Worm (Caenorhabditis elegans) whole organism, L4 larva: ENCODE results near the gene twk-13.

Experiments used
- D1046.2 ChIP-seq: fragments of 200-800 bp; sonication (Bioruptor generic); IDR thresholded peaks from 2 replicates; pipeline ENCODE4 v1.3.6; 2022; ENCODE audit warnings: missing genetic modification characterization, missing compliant biosample characterization
- T26A8.4 ChIP-seq: fragments of 200-800 bp; sonication (Bioruptor generic); IDR thresholded peaks from 2 replicates; pipeline ENCODE4 v1.3.6; 2022; ENCODE audit warnings: missing genetic modification characterization, missing compliant biosample characterization
- aha-1 ChIP-seq: fragments of 150-350 bp; peaks from one replicate; lab custom pipeline; 2014; ENCODE audit warnings: missing biosample characterization, missing genetic modification characterization
- ceh-20 ChIP-seq: fragments of 200-800 bp; sonication (Bioruptor generic); IDR thresholded peaks from 2 replicates; pipeline ENCODE4 v1.3.6; 2022; ENCODE audit warnings: missing genetic modification reagents, missing genetic modification characterization, missing compliant biosample characterization
- ceh-44 ChIP-seq: fragments of 200-800 bp; sonication (Bioruptor generic); IDR thresholded peaks from 2 replicates; pipeline ENCODE4 v1.3.6; 2022; ENCODE audit warnings: missing genetic modification reagents, missing genetic modification characterization, missing compliant biosample characterization
- ceh-82 ChIP-seq: sonication (generic microtip); optimal IDR thresholded peaks from 2 replicates; lab custom pipeline; 2017; ENCODE audit warnings: missing biosample characterization, missing genetic modification characterization
- ces-1 ChIP-seq: fragments of 150-350 bp; sonication (generic microtip); optimal IDR thresholded peaks from 4 replicates; lab custom pipeline; 2014; ENCODE audit warnings: missing biosample characterization, missing genetic modification reagents, missing genetic modification characterization
- daf-12 ChIP-seq: fragments of 150-350 bp; optimal IDR thresholded peaks from 2 replicates; lab custom pipeline; 2014; ENCODE audit warnings: missing biosample characterization, missing genetic modification reagents, missing genetic modification characterization
- daf-16 ChIP-seq, 3 experiments: sonication (generic microtip); optimal IDR thresholded peaks; 2 replicates each; lab custom pipeline; 2016 to 2017; ENCODE audit warnings: missing genetic modification characterization in 3 of 3, missing genetic modification reagents in 3 of 3, mild to moderate bottlenecking in 2 of 3, missing compliant biosample characterization in 2 of 3, missing biosample characterization in 1 of 3, moderate library complexity in 1 of 3
- daf-19 ChIP-seq: fragments of 200-800 bp; sonication (Bioruptor generic); conservative IDR thresholded peaks from 2 replicates; pipeline ENCODE4 v1.3.6; 2022; ENCODE audit warnings: missing genetic modification characterization, missing compliant biosample characterization
- dmd-6 ChIP-seq: fragments of 200-800 bp; sonication (Bioruptor generic); IDR thresholded peaks from 2 replicates; pipeline ENCODE4 v1.3.6; 2022; ENCODE audit warnings: missing genetic modification reagents, missing genetic modification characterization, missing compliant biosample characterization
- dve-1 ChIP-seq: sonication (generic microtip); optimal IDR thresholded peaks from 2 replicates; lab custom pipeline; 2017; ENCODE audit warnings: antibody characterized with exemption, mild to moderate bottlenecking, missing genetic modification characterization, missing compliant biosample characterization; ENCODE audit not compliant: insufficient read depth
- egl-43 ChIP-seq: fragments of 200-800 bp; sonication (Bioruptor generic); IDR thresholded peaks from 2 replicates; pipeline ENCODE4 v1.3.6; 2022; ENCODE audit warnings: missing genetic modification reagents, missing genetic modification characterization, missing compliant biosample characterization
- hlh-11 ChIP-seq: fragments of 200-800 bp; sonication (Bioruptor generic); optimal IDR thresholded peaks from 2 replicates; lab custom pipeline; 2018; ENCODE audit warnings: mild to moderate bottlenecking, missing genetic modification characterization, missing compliant biosample characterization
- hlh-30 ChIP-seq: sonication (generic microtip); optimal IDR thresholded peaks from 2 replicates; lab custom pipeline; 2017; ENCODE audit warnings: antibody characterized with exemption, mild to moderate bottlenecking, missing genetic modification characterization, missing compliant biosample characterization; ENCODE audit not compliant: insufficient read depth
- hmg-1.1 ChIP-seq: fragments of 200-800 bp; sonication (Bioruptor generic); IDR thresholded peaks from 2 replicates; pipeline ENCODE4 v1.3.6; 2022; ENCODE audit warnings: missing genetic modification reagents, missing genetic modification characterization, missing compliant biosample characterization
- lin-13 ChIP-seq: fragments of 150-350 bp; optimal IDR thresholded peaks from 2 replicates; lab custom pipeline; 2014; ENCODE audit warnings: missing biosample characterization, missing genetic modification reagents, missing genetic modification characterization
- lin-15B ChIP-seq: fragments of 150-350 bp; sonication (generic microtip); optimal IDR thresholded peaks from 3 replicates; lab custom pipeline; 2014; ENCODE audit warnings: missing biosample characterization, missing genetic modification characterization
- lin-38 ChIP-seq: fragments of 200-800 bp; sonication (Bioruptor generic); IDR thresholded peaks from 2 replicates; pipeline ENCODE4 v1.3.6; 2022; ENCODE audit warnings: missing genetic modification reagents, missing genetic modification characterization, missing compliant biosample characterization
- lir-3 ChIP-seq: sonication (generic microtip); optimal IDR thresholded peaks from 2 replicates; lab custom pipeline; 2016; ENCODE audit warnings: mild to moderate bottlenecking, missing genetic modification characterization, missing compliant biosample characterization
- mdl-1 ChIP-seq, 2 experiments: fragments of 150-350 bp in 1 of 2; sonication (generic microtip) in 1 of 2; optimal IDR thresholded peaks; 2 replicates each; lab custom pipeline; 2014 to 2017; ENCODE audit warnings: missing biosample characterization in 2 of 2, missing genetic modification characterization in 2 of 2
- mdt-29 ChIP-seq: fragments of 200-800 bp; sonication (Bioruptor generic); IDR thresholded peaks from 2 replicates; pipeline ENCODE4 v1.3.6; 2022; ENCODE audit warnings: missing genetic modification reagents, missing genetic modification characterization, missing compliant biosample characterization
- mep-1 ChIP-seq: fragments of 150-350 bp; sonication (generic microtip); optimal IDR thresholded peaks from 3 replicates; lab custom pipeline; 2014; ENCODE audit warnings: missing biosample characterization, missing genetic modification characterization
- mxl-2 ChIP-seq: fragments of 200-800 bp; sonication (Bioruptor generic); conservative IDR thresholded peaks from 2 replicates; pipeline ENCODE4 v1.3.6; 2022; ENCODE audit warnings: missing genetic modification reagents, missing genetic modification characterization, missing compliant biosample characterization
- mxl-3 ChIP-seq: fragments of 200-800 bp; sonication (Bioruptor generic); optimal IDR thresholded peaks from 2 replicates; lab custom pipeline; 2018; ENCODE audit warnings: mild to moderate bottlenecking, missing genetic modification characterization, missing compliant biosample characterization
- nhr-102 ChIP-seq: sonication (generic microtip); optimal IDR thresholded peaks from 2 replicates; lab custom pipeline; 2016; ENCODE audit warnings: mild to moderate bottlenecking, missing genetic modification characterization, moderate library complexity, missing compliant biosample characterization
- nhr-25 ChIP-seq: sonication (generic microtip); optimal IDR thresholded peaks from 2 replicates; lab custom pipeline; 2017; ENCODE audit warnings: missing genetic modification characterization, mild to moderate bottlenecking, missing compliant biosample characterization, antibody characterized with exemption, moderate library complexity, borderline replicate concordance; ENCODE audit not compliant: insufficient read depth
- nhr-28 ChIP-seq: fragments of 150-350 bp; optimal IDR thresholded peaks from 2 replicates; lab custom pipeline; 2014; ENCODE audit warnings: missing biosample characterization, missing genetic modification characterization
- nhr-48 ChIP-seq: sonication (generic microtip); optimal IDR thresholded peaks from 2 replicates; lab custom pipeline; 2016; ENCODE audit warnings: mild to moderate bottlenecking, missing genetic modification characterization, missing compliant biosample characterization
- nhr-77 ChIP-seq: fragments of 150-350 bp; optimal IDR thresholded peaks from 2 replicates; lab custom pipeline; 2014; ENCODE audit warnings: missing biosample characterization, missing genetic modification characterization
- pha-4 ChIP-seq, 2 experiments: fragments of 150-350 bp in 1 of 2; fragments of 200-800 bp in 1 of 2; sonication (Bioruptor generic) in 1 of 2; IDR thresholded peaks in 1 of 2; optimal IDR thresholded peaks in 1 of 2; 2 replicates each; pipeline versions ENCODE4 v1.3.6 to Lab custom; 2014 to 2022; ENCODE audit warnings: missing genetic modification characterization in 2 of 2, missing genetic modification reagents in 2 of 2, missing biosample characterization in 1 of 2, missing compliant biosample characterization in 1 of 2
- php-3 ChIP-seq: fragments of 200-800 bp; sonication (Bioruptor generic); IDR thresholded peaks from 2 replicates; pipeline ENCODE4 v1.3.6; 2022; ENCODE audit warnings: missing genetic modification reagents, missing genetic modification characterization, missing compliant biosample characterization
- pqm-1 ChIP-seq: sonication (generic microtip); optimal IDR thresholded peaks from 2 replicates; lab custom pipeline; 2017; ENCODE audit warnings: missing biosample characterization, missing genetic modification characterization
- rbr-2 ChIP-seq: sonication (generic microtip); optimal IDR thresholded peaks from 2 replicates; lab custom pipeline; 2016; ENCODE audit warnings: missing genotype, missing genetic modification characterization, missing compliant biosample characterization
- saeg-2 ChIP-seq: fragments of 200-800 bp; sonication (Bioruptor generic); IDR thresholded peaks from 2 replicates; pipeline ENCODE4 v1.3.6; 2022; ENCODE audit warnings: missing genetic modification reagents, missing genetic modification characterization, missing compliant biosample characterization
- set-16 ChIP-seq: fragments of 200-800 bp; sonication (Bioruptor generic); IDR thresholded peaks from 2 replicates; pipeline ENCODE4 v1.3.6; 2022; ENCODE audit warnings: missing genetic modification reagents, missing genetic modification characterization, missing compliant biosample characterization
- skn-1 ChIP-seq: fragments of 150-350 bp; optimal IDR thresholded peaks from 2 replicates; lab custom pipeline; 2014; ENCODE audit warnings: missing biosample characterization, missing genetic modification characterization
- spr-3 ChIP-seq: fragments of 200-800 bp; sonication (Bioruptor generic); optimal IDR thresholded peaks from 2 replicates; lab custom pipeline; 2018; ENCODE audit warnings: mild to moderate bottlenecking, missing genetic modification characterization, missing compliant biosample characterization
- tag-97 ChIP-seq: fragments of 200-800 bp; sonication (Bioruptor generic); IDR thresholded peaks from 2 replicates; pipeline ENCODE4 v1.3.6; 2022; ENCODE audit warnings: missing genetic modification characterization, missing compliant biosample characterization
- unc-130 ChIP-seq: sonication (generic microtip); optimal IDR thresholded peaks from 2 replicates; lab custom pipeline; 2016; ENCODE audit warnings: missing genetic modification reagents, missing genetic modification characterization, missing compliant biosample characterization
- unc-62 ChIP-seq, 3 experiments: fragments of 150-350 bp in 1 of 3; sonication (generic microtip); optimal IDR thresholded peaks in 2 of 3; peaks in 1 of 3; 1 replicate in 1 of 3; 2 replicates in 2 of 3; lab custom pipeline; 2014 to 2017; ENCODE audit warnings: missing biosample characterization in 3 of 3, missing genetic modification characterization in 3 of 3, missing genetic modification reagents in 3 of 3, missing genotype in 1 of 3
- zip-11 ChIP-seq: fragments of 200-800 bp; sonication (Bioruptor generic); IDR thresholded peaks from 2 replicates; pipeline ENCODE4 v1.3.6; 2022; ENCODE audit warnings: missing genetic modification characterization, missing compliant biosample characterization
- ztf-11 ChIP-seq: fragments of 150-350 bp; optimal IDR thresholded peaks from 2 replicates; lab custom pipeline; 2014; ENCODE audit warnings: missing biosample characterization, missing genetic modification characterization

The twk-13 gene

DNA sequence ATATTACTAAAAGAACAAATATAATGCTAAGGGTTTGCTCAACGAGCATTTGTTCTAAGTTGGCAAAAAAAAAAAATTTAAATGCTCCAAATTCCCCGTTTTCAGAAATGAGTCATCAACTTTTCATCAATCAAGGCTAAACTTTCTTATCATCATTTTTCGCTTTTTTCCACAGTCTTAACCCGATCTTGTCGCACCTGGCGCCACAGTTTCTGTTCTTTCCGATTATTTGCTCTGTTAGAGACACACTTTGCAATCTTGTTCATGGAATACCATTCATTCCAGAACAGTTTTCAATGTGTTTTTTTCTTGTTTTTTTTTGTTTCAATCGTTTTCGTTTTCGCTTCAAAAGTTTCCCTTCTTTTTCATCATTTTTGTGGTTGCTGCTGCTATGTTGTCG lies 39.6 kb downstream of the twk-13 start (continued):
- TF ChIP-seq daf-12 = no peak
- no peak for TF ChIP-seq lin-38
- no peak for TF ChIP-seq spr-3 (GFP tag; lab: Kevin White, UChicago)
- TF ChIP-seq D1046.2 (GFP tag; lab: Robert Waterston, UW) = no peak
- peak; percentile 70 for TF ChIP-seq aha-1 (tag; lab: Kevin White, UChicago)
- TF ChIP-seq hlh-11 (tag; lab: Kevin White, UChicago) = peak; percentile 10
- TF ChIP-seq ztf-11 (tag; lab: Kevin White, UChicago) = no peak
- no peak for TF ChIP-seq lin-13
- no peak for TF ChIP-seq nhr-77 (tag; lab: Kevin White, UChicago)
- no peak for TF ChIP-seq nhr-102 (tag; lab: Kevin White, UChicago)
- TF ChIP-seq ceh-44 (GFP tag; lab: Robert Waterston, UW) = no peak
- TF ChIP-seq egl-43 (GFP tag; lab: Robert Waterston, UW) = no peak
- TF ChIP-seq T26A8.4 (GFP tag; lab: Robert Waterston, UW) = no peak
- TF ChIP-seq nhr-48 (tag; lab: Kevin White, UChicago) = no peak
- TF ChIP-seq php-3 (GFP tag; lab: Robert Waterston, UW) = no peak
- no peak for TF ChIP-seq pha-4 (GFP tag; IDR thresholded peaks at IDR 0.05; lab: Robert Waterston, UW)
- no peak for TF ChIP-seq pha-4 (tag; optimal IDR thresholded peaks at IDR 0.05; lab: Kevin White, UChicago)
- no peak for TF ChIP-seq unc-130
- TF ChIP-seq mep-1 = no peak
- no peak for TF ChIP-seq set-16 (GFP tag; lab: Robert Waterston, UW)
- no peak for TF ChIP-seq rbr-2 (tag; lab: Kevin White, UChicago)
- TF ChIP-seq lin-15B (tag; lab: Kevin White, UChicago) = no peak
- no peak for TF ChIP-seq mdt-29
- no peak for TF ChIP-seq saeg-2 (GFP tag; lab: Robert Waterston, UW)
- TF ChIP-seq skn-1 = no peak
- no peak for TF ChIP-seq lir-3
- no peak for TF ChIP-seq zip-11 (GFP tag; lab: Robert Waterston, UW)
- TF ChIP-seq pqm-1 (tag; lab: Kevin White, UChicago) = peak; percentile 83
- TF ChIP-seq ces-1 (GFP tag; lab: Kevin White, UChicago) = no peak

- no peak for TF ChIP-seq rbr-2 (tag; lab: Kevin White, UChicago)
- no peak for TF ChIP-seq tag-97 (GFP tag; lab: Robert Waterston, UW)
- TF ChIP-seq unc-130 = no peak
- TF ChIP-seq aha-1 (tag; lab: Kevin White, UChicago) = no peak
- TF ChIP-seq mdl-1 (tag; optimal IDR thresholded peaks at IDR 0.05; lab: Kevin White, UChicago) = peak in 1 of 2 experiments; percentile 29
- no peak for TF ChIP-seq nhr-102 (tag; lab: Kevin White, UChicago)
- no peak for TF ChIP-seq hmg-1.1 (GFP tag; lab: Robert Waterston, UW)
- no peak for TF ChIP-seq daf-19 (GFP tag; lab: Robert Waterston, UW)
- peak; percentile 65 for TF ChIP-seq mxl-3
- peak; percentile 47 for TF ChIP-seq hlh-30 (tag; lab: Kevin White, UChicago)
- TF ChIP-seq ceh-20 (GFP tag; lab: Robert Waterston, UW) = no peak
- TF ChIP-seq unc-62 (GFP tag; optimal IDR thresholded peaks at IDR 0.05 in 1 of 2; lab: Kevin White, UChicago) = no peak
- no peak for TF ChIP-seq unc-62 (tag; optimal IDR thresholded peaks at IDR 0.05; lab: Kevin White, UChicago)
- TF ChIP-seq nhr-25 (tag; lab: Kevin White, UChicago) = no peak
- TF ChIP-seq skn-1 = no peak
- TF ChIP-seq hlh-11 (tag; lab: Kevin White, UChicago) = peak; percentile 1
- TF ChIP-seq mdt-29 = no peak
Measured at ce11 chrV:12296794-12297193, 41.0 kb downstream of the twk-13 start.

DNA sequence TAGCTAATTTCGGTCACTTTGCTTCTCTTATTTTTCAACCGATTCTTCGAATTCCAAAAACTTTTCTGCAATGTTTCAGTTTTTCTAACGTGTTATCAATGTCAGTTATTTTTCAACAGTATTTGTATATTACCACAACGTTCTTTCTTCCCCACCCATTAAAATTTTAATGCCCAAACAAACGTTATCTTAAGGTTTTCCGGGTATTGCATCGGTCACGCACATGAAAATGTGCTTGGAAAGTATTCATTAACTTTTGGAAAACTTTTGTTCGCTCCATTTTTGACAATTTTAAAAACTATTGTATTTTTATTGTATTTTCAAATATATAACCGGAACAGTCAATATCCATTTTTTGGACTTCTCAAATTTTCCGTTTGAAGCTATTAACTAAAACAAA lies 41.7 kb downstream of the twk-13 start:
- peak; percentile 51 for TF ChIP-seq pqm-1 (tag; lab: Kevin White, UChicago)
- no peak for TF ChIP-seq mxl-2 (GFP tag; lab: Robert Waterston, UW)
- no peak for TF ChIP-seq ceh-82 (tag; lab: Kevin White, UChicago)
- 0 out of 2 replicates have a peak, but pooled peaks have one; percentile 25 for TF ChIP-seq dmd-6 (GFP tag; lab: Robert Waterston, UW)
- peak; percentile 29 for TF ChIP-seq nhr-28
- peak; percentile 18 for TF ChIP-seq nhr-77 (tag; lab: Kevin White, UChicago)
- TF ChIP-seq dve-1 (tag; lab: Kevin White, UChicago) = peak; percentile 22
- no peak for TF ChIP-seq daf-16 (GFP tag; optimal IDR thresholded peaks at IDR 0.05; lab: Kevin White, UChicago)
- TF ChIP-seq daf-16 (tag; optimal IDR thresholded peaks at IDR 0.05; lab: Kevin White, UChicago) = peak; percentile 43
